Worm (Caenorhabditis elegans) whole organism, L4 larva: ENCODE measurements around the gene rmd-1.

Source experiments
- F37D6.2 ChIP-seq: sonication (generic microtip); optimal IDR thresholded peaks from 2 replicates; lab custom pipeline; 2016; ENCODE audit warnings: mild to moderate bottlenecking, missing genetic modification characterization, missing compliant biosample characterization
- ZK546.5 ChIP-seq, 2 experiments: sonication (generic microtip); optimal IDR thresholded peaks; 2 replicates each; lab custom pipeline; 2017; ENCODE audit warnings: missing biosample characterization in 2 of 2, missing genetic modification characterization in 2 of 2
- aha-1 ChIP-seq: fragments of 150-350 bp; peaks from one replicate; lab custom pipeline; 2014; ENCODE audit warnings: missing biosample characterization, missing genetic modification characterization
- ama-1 ChIP-seq: fragments of 150-350 bp; optimal IDR thresholded peaks from 2 replicates; lab custom pipeline; 2014; ENCODE audit warnings: inconsistent platforms, mixed read lengths
- jun-1 ChIP-seq: fragments of 150-350 bp; optimal IDR thresholded peaks from 2 replicates; lab custom pipeline; 2014; ENCODE audit warnings: missing biosample characterization, missing genetic modification reagents, missing genetic modification characterization
- madf-9 ChIP-seq: fragments of 200-800 bp; sonication (Bioruptor generic); conservative IDR thresholded peaks from 2 replicates; pipeline ENCODE4 v1.3.6; 2022; ENCODE audit warnings: missing genetic modification reagents, missing genetic modification characterization, missing compliant biosample characterization
- mdl-1 ChIP-seq, 2 experiments: fragments of 150-350 bp in 1 of 2; sonication (generic microtip) in 1 of 2; optimal IDR thresholded peaks; 2 replicates each; lab custom pipeline; 2014 to 2017; ENCODE audit warnings: missing biosample characterization in 2 of 2, missing genetic modification characterization in 2 of 2
- pha-4 ChIP-seq, 2 experiments: fragments of 150-350 bp in 1 of 2; fragments of 200-800 bp in 1 of 2; sonication (Bioruptor generic) in 1 of 2; IDR thresholded peaks in 1 of 2; optimal IDR thresholded peaks in 1 of 2; 2 replicates each; pipeline versions ENCODE4 v1.3.6 to Lab custom; 2014 to 2022; ENCODE audit warnings: missing genetic modification characterization in 2 of 2, missing genetic modification reagents in 2 of 2, missing biosample characterization in 1 of 2, missing compliant biosample characterization in 1 of 2
- pqm-1 ChIP-seq: sonication (generic microtip); optimal IDR thresholded peaks from 2 replicates; lab custom pipeline; 2017; ENCODE audit warnings: missing biosample characterization, missing genetic modification characterization
- tra-1 ChIP-seq: fragments of 200-800 bp; sonication (Bioruptor generic); IDR thresholded peaks from 2 replicates; pipeline ENCODE4 v1.3.6; 2022; ENCODE audit warnings: missing genetic modification reagents, missing genetic modification characterization, missing compliant biosample characterization
- unc-62 ChIP-seq, 3 experiments: fragments of 150-350 bp in 1 of 3; sonication (generic microtip); optimal IDR thresholded peaks in 2 of 3; peaks in 1 of 3; 1 replicate in 1 of 3; 2 replicates in 2 of 3; lab custom pipeline; 2014 to 2017; ENCODE audit warnings: missing biosample characterization in 3 of 3, missing genetic modification characterization in 3 of 3, missing genetic modification reagents in 3 of 3, missing genotype in 1 of 3
- zag-1 ChIP-seq: fragments of 150-350 bp; optimal IDR thresholded peaks from 2 replicates; lab custom pipeline; 2014; ENCODE audit warnings: missing biosample characterization, missing genetic modification characterization

ce11 chrIII:9717243-9717642 is 41.7 kb upstream of the rmd-1 start:
- TF ChIP-seq unc-62 (GFP tag; optimal IDR thresholded peaks at IDR 0.05 in 1 of 2; lab: Kevin White, UChicago) (peak in 1 of 2 experiments; percentile 35), unc-62 (tag; optimal IDR thresholded peaks at IDR 0.05; lab: Kevin White, UChicago) (no peak), jun-1 (peak; percentile 7), F37D6.2 (no peak), pqm-1 (tag; lab: Kevin White, UChicago) (no peak), tra-1 (GFP tag; lab: Robert Waterston, UW) (peak; percentile 28; the same call in 1 of the 2 replicates), pha-4 (GFP tag; IDR thresholded peaks at IDR 0.05; lab: Robert Waterston, UW) (peak; percentile 48; the same call in 1 of the 2 replicates), pha-4 (tag; optimal IDR thresholded peaks at IDR 0.05; lab: Kevin White, UChicago) (no peak), mdl-1 (tag; optimal IDR thresholded peaks at IDR 0.05; lab: Kevin White, UChicago) (no peak), ama-1 (lab: Kevin White, UChicago) (peak; percentile 94), ZK546.5 (tag; optimal IDR thresholded peaks at IDR 0.05; lab: Kevin White, UChicago) (no peak), zag-1 (tag; lab: Kevin White, UChicago) (no peak), aha-1 (tag; lab: Kevin White, UChicago) (peak; percentile 60), madf-9 (GFP tag; lab: Robert Waterston, UW) (no peak)
